Worm (Caenorhabditis elegans): ENCODE data around the gene his-73.

his-73 gene

DNA sequence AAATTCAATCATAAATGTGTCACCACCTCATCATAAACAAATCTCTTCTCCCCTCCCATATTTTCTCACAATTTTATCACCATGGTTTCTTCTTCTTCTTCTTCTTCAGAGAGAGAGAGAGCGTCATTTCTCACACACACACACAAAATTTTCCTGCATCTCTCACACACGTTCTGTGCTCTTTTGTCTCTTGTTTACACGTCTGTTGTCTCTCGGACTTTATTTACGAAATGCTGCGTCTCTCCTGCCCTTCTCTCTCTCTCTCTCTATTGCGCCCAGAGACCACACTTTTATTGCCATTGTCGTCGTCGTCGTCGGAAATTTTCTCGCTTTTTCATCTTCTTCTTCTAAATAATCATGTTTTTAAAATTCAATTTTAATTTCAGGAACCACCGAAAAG lies 11.7 kb downstream of the his-73 start, which contains the start of gene lec-1:
Gene lec-1, plus strand, starts transcription at position 387 of the 400 bp plus-strand sequence.
- no peak for TF ChIP-seq sea-1 (GFP tag; conservative IDR thresholded peaks at IDR 0.05)
- TF ChIP-seq tbx-37 (GFP tag; conservative IDR thresholded peaks at IDR 0.05), result no peak
- TF ChIP-seq hmbx-1 (tag; optimal IDR thresholded peaks at IDR 0.05), result no peak
- no peak for TF ChIP-seq scrt-1 (GFP tag; IDR thresholded peaks at IDR 0.05)
- no peak for TF ChIP-seq F13C5.2 (tag; optimal IDR thresholded peaks at IDR 0.05)
- no peak for TF ChIP-seq ama-1 (optimal IDR thresholded peaks at IDR 0.05)
- no peak for TF ChIP-seq ets-7 (tag; optimal IDR thresholded peaks at IDR 0.05)
- no peak for TF ChIP-seq hmg-4 (GFP tag; optimal IDR thresholded peaks at IDR 0.05)
- TF ChIP-seq flt-1 (GFP tag; IDR thresholded peaks at IDR 0.05), result no peak
- TF ChIP-seq B0310.2 (tag; optimal IDR thresholded peaks at IDR 0.05), result no peak
- TF ChIP-seq tra-4 (tag; optimal IDR thresholded peaks at IDR 0.05), result no peak

- no peak for TF ChIP-seq aly-1 (tag; optimal IDR thresholded peaks at IDR 0.05)
- no peak for TF ChIP-seq flt-1 (GFP tag; IDR thresholded peaks at IDR 0.05)
- TF ChIP-seq hmbx-1 (tag; optimal IDR thresholded peaks at IDR 0.05), result no peak
- no peak for TF ChIP-seq tra-4 (tag; optimal IDR thresholded peaks at IDR 0.05)
- TF ChIP-seq tbx-37 (GFP tag; conservative IDR thresholded peaks at IDR 0.05), result no peak
- no peak for TF ChIP-seq ama-1 (optimal IDR thresholded peaks at IDR 0.05)
- no peak for TF ChIP-seq sea-1 (GFP tag; conservative IDR thresholded peaks at IDR 0.05)
- no peak for TF ChIP-seq B0310.2 (tag; optimal IDR thresholded peaks at IDR 0.05)
- TF ChIP-seq tbx-11 (GFP tag; IDR thresholded peaks at IDR 0.05), result no peak
- TF ChIP-seq hnd-1 (tag; optimal IDR thresholded peaks at IDR 0.05), result no peak
- no peak for TF ChIP-seq pes-1 (GFP tag; IDR thresholded peaks at IDR 0.05)
- no peak for TF ChIP-seq ceh-36 (tag; optimal IDR thresholded peaks at IDR 0.05)
- TF ChIP-seq ceh-13 (GFP tag; optimal IDR thresholded peaks at IDR 0.05), result no peak
- no peak for TF ChIP-seq hmg-4 (GFP tag; optimal IDR thresholded peaks at IDR 0.05)
- no peak for TF ChIP-seq F13C5.2 (tag; optimal IDR thresholded peaks at IDR 0.05)
- TF ChIP-seq scrt-1 (GFP tag; IDR thresholded peaks at IDR 0.05), result no peak
- no peak for TF ChIP-seq ets-7 (tag; optimal IDR thresholded peaks at IDR 0.05)
These were observed 12.4 kb downstream of the his-73 start for ce11 chrII:13195706-13196417.

DNA sequence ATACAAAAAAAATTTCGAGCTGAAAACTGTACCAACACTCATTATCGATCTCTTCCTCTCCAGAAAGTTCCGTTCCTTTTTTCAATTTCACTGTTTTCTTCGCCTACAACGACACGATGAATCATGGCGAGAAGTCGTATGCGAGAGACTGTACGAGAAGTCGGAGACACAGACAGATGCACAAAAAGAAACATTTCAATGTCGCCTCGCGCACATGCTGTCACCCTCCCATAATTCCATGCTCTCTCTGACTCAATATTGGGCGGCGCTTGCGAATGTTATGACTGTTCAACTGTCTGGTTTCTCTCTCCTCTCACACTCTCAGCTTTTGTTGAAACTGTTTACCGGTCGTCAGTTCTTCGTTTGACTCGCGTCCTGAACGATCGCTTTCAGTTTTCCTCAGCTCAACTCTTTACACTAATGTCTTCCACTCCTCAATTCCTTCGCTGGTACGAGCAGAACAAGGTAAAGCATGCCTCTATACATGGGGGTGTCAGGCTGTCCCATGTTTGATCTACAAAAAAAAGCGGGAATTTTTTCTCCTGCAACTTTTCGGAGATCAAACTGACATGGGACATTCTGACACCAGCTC lies 13.3 kb downstream of the his-73 start:
- TF ChIP-seq ceh-13 (GFP tag; optimal IDR thresholded peaks at IDR 0.05), result no peak

DNA sequence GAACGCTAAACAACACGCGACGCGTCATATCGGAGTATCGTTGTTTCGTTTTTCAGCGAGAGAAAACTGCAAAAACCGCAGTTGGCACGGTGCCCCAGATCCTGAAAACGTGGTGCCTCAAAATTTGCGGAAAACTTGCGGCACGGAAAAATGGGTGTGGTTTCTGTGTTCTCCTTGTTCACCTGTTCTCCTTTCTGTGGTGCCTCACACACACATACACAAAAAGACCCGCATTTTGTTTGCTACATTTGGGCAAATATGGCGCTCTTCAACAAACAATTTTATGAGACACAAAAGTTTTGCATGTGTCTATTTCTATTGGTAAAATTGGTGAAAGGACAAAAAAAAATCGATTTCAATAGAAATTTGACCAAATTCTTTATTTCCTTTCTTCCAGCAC lies 15.3 kb downstream of the his-73 start:
- no peak for TF ChIP-seq tra-4 (tag; optimal IDR thresholded peaks at IDR 0.05)
- TF ChIP-seq pes-1 (GFP tag; IDR thresholded peaks at IDR 0.05), result peak; percentile 51; the same call in 1 of the 2 replicates

DNA sequence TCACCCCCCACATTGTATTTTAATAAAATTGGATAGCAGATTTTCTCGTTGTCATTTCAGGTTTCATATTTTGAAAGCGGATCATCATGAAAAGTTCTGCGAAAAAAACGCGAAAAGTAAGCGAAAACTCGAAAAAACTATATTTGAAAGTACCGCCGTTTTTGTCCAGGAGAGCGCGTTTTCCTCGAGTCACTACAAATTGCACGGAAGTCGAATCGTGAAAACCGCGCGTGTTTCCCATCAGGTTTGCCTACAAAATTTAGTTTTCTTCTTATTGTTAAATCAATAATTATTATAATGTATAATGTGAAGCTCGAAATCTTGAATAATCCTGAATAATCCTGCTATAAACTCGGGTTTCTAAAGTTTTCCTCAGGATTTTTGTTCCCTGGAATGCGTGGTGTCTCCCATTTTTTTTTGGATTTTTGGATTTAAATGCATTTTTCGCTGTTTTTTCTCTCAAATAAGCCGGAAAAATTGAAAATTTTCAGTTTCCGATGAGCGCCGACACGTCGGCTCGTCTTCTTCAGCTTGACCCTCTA lies 16.2 kb downstream of the his-73 start, which contains the start of gene btf-1:
Gene btf-1, plus strand, starts transcription at position 492 of the 542 bp plus-strand sequence.
- peak; percentile 23 for TF ChIP-seq ama-1 (optimal IDR thresholded peaks at IDR 0.05)
- 0 out of 2 replicates have a peak, but pooled peaks have one; percentile 18 for TF ChIP-seq tbx-11 (GFP tag; IDR thresholded peaks at IDR 0.05)
- TF ChIP-seq sea-1 (GFP tag; conservative IDR thresholded peaks at IDR 0.05), result no peak
- no peak for TF ChIP-seq ets-7 (tag; optimal IDR thresholded peaks at IDR 0.05)
- TF ChIP-seq ceh-36 (tag; optimal IDR thresholded peaks at IDR 0.05), result no peak
- TF ChIP-seq B0310.2 (tag; optimal IDR thresholded peaks at IDR 0.05), result no peak
- TF ChIP-seq ceh-13 (GFP tag; optimal IDR thresholded peaks at IDR 0.05), result peak; percentile 24
- TF ChIP-seq tra-4 (tag; optimal IDR thresholded peaks at IDR 0.05), result peak; percentile 32
- peak; percentile 73 for TF ChIP-seq F13C5.2 (tag; optimal IDR thresholded peaks at IDR 0.05)
- peak; percentile 41; the same call in 1 of the 2 replicates for TF ChIP-seq pes-1 (GFP tag; IDR thresholded peaks at IDR 0.05)

DNA sequence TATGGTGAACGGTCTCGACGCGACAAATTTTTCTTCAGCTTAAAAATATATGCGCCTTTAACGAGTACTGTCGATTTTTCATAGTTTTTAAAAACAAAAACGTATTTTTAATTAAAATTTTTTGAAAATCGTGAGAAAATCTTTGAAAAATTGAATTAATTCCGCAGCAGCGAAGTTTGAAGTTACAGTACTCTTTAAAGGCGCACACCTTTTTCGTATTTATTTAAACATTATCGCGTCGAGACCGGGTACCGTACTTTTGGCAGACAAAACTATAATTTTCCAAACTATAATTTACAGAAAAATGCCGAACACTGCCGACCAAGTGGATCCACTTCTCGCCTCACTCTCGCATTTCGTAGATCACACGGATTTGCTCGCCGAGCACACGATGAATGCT lies 32.3 kb downstream of the his-73 start, which contains the start of gene F15D4.2:
Gene F15D4.2, plus strand, starts transcription at position 301 of the 400 bp plus-strand sequence.
- TF ChIP-seq hmbx-1 (tag; optimal IDR thresholded peaks at IDR 0.05), result no peak

ce11 chrII:13219373-13219772 lies 35.9 kb downstream of the his-73 start:
- no peak for TF ChIP-seq sea-1 (GFP tag; conservative IDR thresholded peaks at IDR 0.05)
- no peak for TF ChIP-seq hnd-1 (tag; optimal IDR thresholded peaks at IDR 0.05)
- TF ChIP-seq pes-1 (GFP tag; IDR thresholded peaks at IDR 0.05), result no peak
- TF ChIP-seq ceh-36 (tag; optimal IDR thresholded peaks at IDR 0.05), result no peak

DNA sequence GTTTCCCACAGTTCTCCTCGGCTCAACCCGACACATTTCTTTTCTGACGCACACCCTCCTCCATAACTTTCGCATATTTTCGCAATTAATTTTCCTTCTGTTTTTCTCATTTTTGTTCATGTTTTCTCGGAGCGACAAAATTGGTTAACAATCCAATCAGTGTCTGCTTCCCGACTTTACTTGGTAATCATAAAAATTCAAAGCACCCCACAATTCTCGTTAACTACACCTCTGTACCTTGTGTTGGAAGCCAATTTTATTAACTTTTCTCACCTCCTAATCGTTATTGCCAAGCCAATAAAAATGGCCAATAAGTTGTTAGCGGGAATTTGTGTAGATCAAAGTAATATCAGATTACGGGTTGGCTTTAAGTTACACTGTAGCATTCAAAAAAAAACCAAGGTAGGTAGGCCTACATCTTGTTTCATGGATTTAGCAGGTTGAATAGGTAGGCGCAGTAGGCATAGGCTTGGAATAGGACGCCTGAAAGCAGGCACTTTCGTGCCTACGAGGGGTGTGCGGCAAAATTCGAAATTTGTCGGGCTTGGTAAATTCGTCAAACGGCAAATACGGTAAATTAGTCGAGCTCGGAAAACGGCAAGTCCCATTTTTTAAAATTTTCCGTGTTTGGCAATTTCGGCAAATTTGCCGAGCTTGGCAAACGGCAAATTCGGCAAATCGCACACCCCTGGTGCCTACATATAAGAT lies 47.1 kb downstream of the his-73 start:
- TF ChIP-seq F13C5.2 (tag; optimal IDR thresholded peaks at IDR 0.05) (no peak), ceh-13 (GFP tag; optimal IDR thresholded peaks at IDR 0.05) (no peak), ets-7 (tag; optimal IDR thresholded peaks at IDR 0.05) (no peak), scrt-1 (GFP tag; IDR thresholded peaks at IDR 0.05) (no peak), hnd-1 (tag; optimal IDR thresholded peaks at IDR 0.05) (no peak), sea-1 (GFP tag; conservative IDR thresholded peaks at IDR 0.05) (no peak), ama-1 (optimal IDR thresholded peaks at IDR 0.05) (no peak), tra-4 (tag; optimal IDR thresholded peaks at IDR 0.05) (no peak), pes-1 (GFP tag; IDR thresholded peaks at IDR 0.05) (no peak)

Measured in whole organism, early embryonic.